Worm (Caenorhabditis elegans) whole organism, midembryonic: Measurements from ENCODE around the gene K02B2.6.

Experiments
- T22C8.4 ChIP-seq: fragments of 200-800 bp; sonication (Bioruptor generic); IDR thresholded peaks from 2 replicates; pipeline ENCODE4 v1.3.6; 2022; ENCODE audit warnings: missing genetic modification characterization, missing compliant biosample characterization
- flt-1 ChIP-seq: fragments of 200-800 bp; sonication (Bioruptor generic); IDR thresholded peaks from 2 replicates; pipeline ENCODE4 v1.3.6; 2022; ENCODE audit warnings: missing genetic modification characterization, missing compliant biosample characterization
- med-1 ChIP-seq: sonication (generic microtip); optimal IDR thresholded peaks from 2 replicates; lab custom pipeline; 2017; ENCODE audit warnings: missing genetic modification characterization, mild to moderate bottlenecking, missing compliant biosample characterization, antibody characterized with exemption, missing genetic modification reagents; ENCODE audit not compliant: insufficient read depth
- ref-1 ChIP-seq: fragments of 200-800 bp; sonication (Bioruptor generic); conservative IDR thresholded peaks from 2 replicates; pipeline ENCODE4 v1.3.6; 2022; ENCODE audit warnings: missing genetic modification reagents, missing genetic modification characterization, missing compliant biosample characterization
- tab-1 ChIP-seq: fragments of 200-800 bp; sonication (Bioruptor generic); IDR thresholded peaks from 2 replicates; pipeline ENCODE4 v1.3.6; 2022; ENCODE audit warnings: missing genetic modification characterization, missing compliant biosample characterization
- ztf-23 ChIP-seq: fragments of 200-800 bp; sonication (Bioruptor generic); IDR thresholded peaks from 2 replicates; pipeline ENCODE4 v1.3.6; 2022; ENCODE audit warnings: missing genetic modification reagents, missing genetic modification characterization, missing compliant biosample characterization
- ztf-29 ChIP-seq: fragments of 200-800 bp; sonication (Bioruptor generic); IDR thresholded peaks from 2 replicates; pipeline ENCODE4 v1.3.6; 2022; ENCODE audit warnings: missing genetic modification reagents, missing genetic modification characterization, missing compliant biosample characterization

ce11 chrIV:5939908-5940307 is 22.2 kb downstream of the K02B2.6 start:
- no peak for TF ChIP-seq ztf-23 (GFP tag; lab: Robert Waterston, UW)
- TF ChIP-seq flt-1 (GFP tag; lab: Robert Waterston, UW), result no peak
- TF ChIP-seq ztf-29 (GFP tag; lab: Robert Waterston, UW), result no peak
- TF ChIP-seq ref-1, result no peak
- TF ChIP-seq tab-1 (GFP tag; lab: Robert Waterston, UW), result no peak
- no peak for TF ChIP-seq T22C8.4 (GFP tag; lab: Robert Waterston, UW)
- TF ChIP-seq med-1 (GFP tag; lab: Kevin White, UChicago), result no peak
